Worm (Caenorhabditis elegans): ENCODE measurements around the gene hrpu-2.

DNA sequence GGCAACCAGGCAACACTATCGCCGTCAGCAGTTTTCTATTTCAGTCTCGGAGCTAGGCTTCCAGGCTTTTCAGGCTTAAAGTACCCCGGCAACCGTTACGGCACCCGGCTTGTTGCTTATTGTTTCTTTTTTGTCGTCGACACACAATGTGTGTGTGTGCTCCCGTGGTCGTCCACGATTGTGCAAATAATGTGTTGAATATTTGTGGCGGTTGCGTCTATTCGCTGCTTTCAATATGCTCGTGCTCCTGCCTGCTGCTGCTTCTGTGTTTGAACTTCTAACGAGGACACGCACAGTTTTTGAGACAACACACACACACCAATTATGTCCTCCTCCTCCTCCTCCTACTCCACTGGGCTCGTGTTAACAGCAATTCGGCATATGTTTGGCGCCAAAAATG is 43.7 kb downstream of the hrpu-2 start:
- TF ChIP-seq madf-5 (GFP tag; IDR thresholded peaks at IDR 0.05) (no peak), mep-1 (tag; optimal IDR thresholded peaks at IDR 0.05) (no peak), dpl-1 (GFP tag; optimal IDR thresholded peaks at IDR 0.05) (no peak), snpc-4 (tag; optimal IDR thresholded peaks at IDR 0.05) (no peak), pqm-1 (tag; optimal IDR thresholded peaks at IDR 0.05) (peak; percentile 11), nhr-11 (tag; optimal IDR thresholded peaks at IDR 0.05) (no peak), ceh-44 (GFP tag; IDR thresholded peaks at IDR 0.05) (no peak), tra-1 (GFP tag; IDR thresholded peaks at IDR 0.05) (no peak), nhr-10 (tag; optimal IDR thresholded peaks at IDR 0.05) (no peak), ces-1 (GFP tag; optimal IDR thresholded peaks at IDR 0.05) (no peak), nhr-76 (tag; optimal IDR thresholded peaks at IDR 0.05) (no peak), ceh-82 (tag; optimal IDR thresholded peaks at IDR 0.05) (no peak), rbr-2 (tag; optimal IDR thresholded peaks at IDR 0.05) (no peak)

Data from whole organism, L4 larva.